Worm (Caenorhabditis elegans): ENCODE data around the gene CC8.2.

The CC8.2 gene

DNA sequence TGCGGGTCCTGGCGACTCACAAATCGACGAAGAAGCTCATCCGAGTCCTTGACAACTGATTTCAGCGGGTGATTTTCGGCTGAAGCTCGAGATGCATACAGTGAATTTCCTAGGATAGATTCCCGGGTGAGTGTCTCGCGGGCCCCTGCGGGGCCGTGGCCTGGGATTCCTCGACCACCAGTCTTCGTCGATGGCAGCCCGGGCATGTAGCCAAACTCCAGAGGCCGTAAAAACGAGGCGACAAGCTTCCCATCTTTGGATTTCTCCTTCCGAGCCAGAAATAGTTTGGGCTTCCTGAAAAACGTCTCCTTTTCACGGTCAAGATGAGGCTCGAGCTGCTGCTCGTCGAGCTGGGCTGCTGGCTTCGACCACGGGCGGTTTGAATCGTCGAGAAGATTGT, 39.6 kb upstream of the CC8.2 start:
- TF ChIP-seq zfh-2 (GFP tag; conservative IDR thresholded peaks at IDR 0.05) (peak; percentile 69; the same call in 1 of the 2 replicates), hsf-1 (GFP tag; IDR thresholded peaks at IDR 0.05) (no peak)

DNA sequence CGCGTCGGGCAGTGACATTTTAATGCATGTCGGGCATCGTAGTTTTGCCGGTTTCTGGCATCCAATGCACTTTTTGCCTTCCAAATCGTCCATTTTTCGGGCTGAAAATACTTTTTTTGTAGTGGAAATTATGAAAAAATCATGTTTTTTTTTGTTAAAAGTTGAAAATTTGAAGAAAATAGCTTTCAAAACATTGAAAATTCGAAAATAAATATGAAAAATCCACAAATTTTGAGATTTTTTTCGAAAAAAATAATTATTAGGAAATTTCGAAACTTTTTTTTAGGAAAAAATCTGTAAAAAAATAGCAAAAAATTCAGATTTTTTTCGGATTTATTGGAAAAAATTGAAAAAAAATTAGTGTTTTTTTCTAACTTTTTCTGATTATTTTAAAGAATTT, 38.3 kb upstream of the CC8.2 start, which contains the start of gene map-1:
TSS of gene map-1 (minus strand) at position 101 of the 400 bp plus-strand sequence.
- TF ChIP-seq nhr-120 (GFP tag; IDR thresholded peaks at IDR 0.05) = no peak
- TF ChIP-seq nfyb-1 (GFP tag; IDR thresholded peaks at IDR 0.05) = no peak
- no peak for TF ChIP-seq Y53F4B.3 (GFP tag; IDR thresholded peaks at IDR 0.05)
- TF ChIP-seq cebp-2 (GFP tag; IDR thresholded peaks at IDR 0.05) = no peak
- TF ChIP-seq ztf-3 (GFP tag; optimal IDR thresholded peaks at IDR 0.05) = no peak
- no peak for TF ChIP-seq efl-1 (GFP tag; optimal IDR thresholded peaks at IDR 0.05)
- TF ChIP-seq ama-1 (optimal IDR thresholded peaks at IDR 0.05) = no peak
- no peak for TF ChIP-seq ama-1 (GFP tag; optimal IDR thresholded peaks at IDR 0.05)
- TF ChIP-seq nhr-80 (tag; optimal IDR thresholded peaks at IDR 0.05) = no peak
- no peak for TF ChIP-seq hrde-1 (tag; optimal IDR thresholded peaks at IDR 0.05; ENCODE audit: borderline replicate concordance)
- no peak for TF ChIP-seq dox-1 (GFP tag; IDR thresholded peaks at IDR 0.05)
- no peak for TF ChIP-seq hmg-20 (GFP tag; IDR thresholded peaks at IDR 0.05)

DNA sequence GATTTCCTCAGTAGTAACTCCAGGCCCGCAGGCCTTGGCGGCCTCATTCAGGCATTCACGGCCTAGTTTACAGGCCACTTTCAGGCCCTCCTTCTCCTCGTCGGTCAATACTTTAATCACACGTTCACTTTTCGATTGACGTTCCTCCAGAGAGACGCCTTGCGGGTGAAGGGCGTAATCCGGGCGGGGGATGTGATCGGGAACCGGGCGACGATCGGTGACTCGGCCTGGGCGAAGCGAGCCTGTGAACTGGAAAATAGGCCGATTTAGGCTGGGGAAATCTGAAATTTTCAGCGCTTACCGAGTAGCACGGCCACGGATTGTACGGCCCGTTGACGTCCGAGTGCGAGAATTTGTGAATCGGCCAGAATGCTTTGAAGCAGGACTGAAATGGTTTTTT, 37.8 kb upstream of the CC8.2 start:
- TF ChIP-seq zfh-2 (GFP tag; conservative IDR thresholded peaks at IDR 0.05) (peak; percentile 82), ztf-28 (GFP tag; IDR thresholded peaks at IDR 0.05) (no peak), snpc-1.1 (tag; optimal IDR thresholded peaks at IDR 0.05; ENCODE audit: insufficient read depth) (no peak), F52B5.7 (tag; optimal IDR thresholded peaks at IDR 0.05) (no peak), F37B4.10 (GFP tag; IDR thresholded peaks at IDR 0.05) (0 out of 2 replicates have a peak, but pooled peaks have one; percentile 62)

DNA sequence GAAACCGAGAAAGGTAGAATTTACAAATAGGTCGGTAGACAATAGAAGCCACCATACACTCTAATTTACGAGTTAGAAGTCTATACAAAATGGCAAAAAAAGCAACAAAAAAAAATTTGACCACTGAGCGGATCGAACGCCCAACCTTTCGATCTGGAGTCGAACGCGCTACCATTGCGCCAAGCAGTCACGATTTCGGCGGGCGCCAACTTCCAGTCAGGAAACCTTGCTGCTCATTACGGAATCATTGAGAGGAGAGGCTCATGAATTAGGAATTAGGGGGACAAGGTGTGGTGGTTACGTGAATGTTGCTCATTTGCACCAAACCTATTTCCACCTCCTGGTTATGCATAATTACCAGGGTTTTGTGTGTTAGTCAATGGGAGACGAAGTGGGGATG, 33.3 kb upstream of the CC8.2 start:
- TF ChIP-seq rpc-1 (optimal IDR thresholded peaks at IDR 0.05) (peak; percentile 41), rpc-1 (tag; optimal IDR thresholded peaks at IDR 0.05) (peak; percentile 68), tbp1 (GFP tag; optimal IDR thresholded peaks at IDR 0.05) (peak; percentile 85), B0261.1 (tag; optimal IDR thresholded peaks at IDR 0.05) (peak; percentile 63), hmg-1.2 (GFP tag; IDR thresholded peaks at IDR 0.05) (peak; percentile 27; the same call in 1 of the 2 replicates), ztf-28 (GFP tag; IDR thresholded peaks at IDR 0.05) (no peak)

DNA sequence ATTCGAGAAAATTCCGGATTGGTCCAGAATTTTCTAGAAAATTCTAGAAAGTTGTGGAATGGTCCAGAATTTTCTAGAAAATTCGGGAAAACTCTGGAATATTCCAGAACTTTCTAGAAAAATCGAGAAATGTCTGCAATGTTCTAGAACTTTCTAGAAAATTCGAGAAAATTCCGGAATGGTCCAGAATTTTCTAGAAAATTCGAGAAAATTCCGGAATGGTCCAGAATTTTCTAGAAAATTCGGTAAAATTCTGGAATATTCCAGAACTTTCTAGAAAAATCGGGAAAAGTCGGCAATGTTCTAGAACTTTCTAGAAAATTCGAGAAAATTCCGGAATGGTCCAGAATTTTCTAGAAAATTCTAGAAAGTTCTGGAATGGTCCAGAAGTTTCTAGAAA, 22.7 kb upstream of the CC8.2 start:
- peak; percentile 93 for TF ChIP-seq hsf-1 (GFP tag; IDR thresholded peaks at IDR 0.05)

DNA sequence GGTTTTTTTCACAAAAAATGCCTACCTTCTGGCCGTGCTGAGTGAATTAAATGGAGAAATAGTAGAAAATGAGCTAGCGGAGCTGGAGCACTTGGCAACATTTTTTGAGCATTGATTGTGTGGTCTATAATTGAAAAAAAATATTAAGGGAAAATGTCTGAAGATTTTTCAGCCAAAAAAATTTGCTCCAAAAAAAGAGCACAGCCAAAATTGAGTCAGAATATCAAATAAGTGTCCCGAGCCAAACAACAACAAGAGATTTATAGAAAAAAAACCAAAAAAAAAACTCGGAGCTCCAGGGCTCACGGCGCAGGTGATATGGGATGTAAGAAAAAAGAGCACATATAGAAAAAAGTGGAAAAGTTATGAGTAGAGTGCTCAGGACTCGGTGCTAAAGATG, 20.1 kb upstream of the CC8.2 start, which contains the start of gene fmil-1:
TSS of gene fmil-1 (minus strand) at position 101 of the 400 bp plus-strand sequence.
- TF ChIP-seq lag-1 (GFP tag; IDR thresholded peaks at IDR 0.05) (no peak), B0019.2 (GFP tag; conservative IDR thresholded peaks at IDR 0.05) (no peak), tbx-9 (tag; optimal IDR thresholded peaks at IDR 0.05; ENCODE audit: borderline replicate concordance) (no peak), pha-4 (tag; optimal IDR thresholded peaks at IDR 0.05) (no peak)

DNA sequence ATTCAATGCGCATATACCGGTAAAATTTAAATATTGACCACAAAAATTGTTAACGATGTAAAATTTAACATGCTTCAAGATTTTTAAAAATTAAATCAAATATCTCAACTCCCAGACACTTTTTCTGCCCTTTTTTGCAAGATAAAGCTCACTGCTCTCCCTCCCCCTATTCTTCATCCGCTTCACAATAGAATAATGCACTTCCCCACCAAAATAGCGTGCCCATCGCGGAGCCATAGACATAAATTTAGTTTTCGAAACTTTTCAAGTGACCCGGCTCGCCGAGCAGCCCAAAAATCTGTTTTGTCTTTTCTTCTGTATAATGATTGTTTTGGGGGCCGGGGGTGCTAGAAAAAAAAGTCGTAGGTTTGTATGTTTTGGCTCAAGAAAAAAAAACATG, 19.3 kb upstream of the CC8.2 start:
- TF ChIP-seq ekl-4 (GFP tag; IDR thresholded peaks at IDR 0.05) (no peak), F39B2.1 (GFP tag; IDR thresholded peaks at IDR 0.05) (no peak), mxl-1 (tag; optimal IDR thresholded peaks at IDR 0.05) (no peak), ceh-40 (GFP tag; IDR thresholded peaks at IDR 0.05) (no peak), lin-35 (GFP tag; optimal IDR thresholded peaks at IDR 0.05) (no peak), ztf-28 (GFP tag; IDR thresholded peaks at IDR 0.05) (no peak), Y67H2A.10 (GFP tag; conservative IDR thresholded peaks at IDR 0.05) (no peak), repo-1 (tag; optimal IDR thresholded peaks at IDR 0.05) (no peak), hlh-26 (GFP tag; conservative IDR thresholded peaks at IDR 0.05) (no peak), hmg-1.2 (GFP tag; IDR thresholded peaks at IDR 0.05) (no peak), lsl-1 (GFP tag; optimal IDR thresholded peaks at IDR 0.05) (no peak)

Measured in whole organism, young adult.